Fruit fly (Drosophila melanogaster) whole organism, embryonic: ENCODE data around the gene GstZ1.

Experiments used
- Abd-B ChIP-seq: fragments of 200-800 bp; sonication (Bioruptor generic); optimal IDR thresholded peaks from 2 replicates; lab custom pipeline; 2018; ENCODE audit warnings: missing biosample characterization, mild to moderate bottlenecking, missing genetic modification characterization, moderate library complexity
- Ada2b ChIP-seq: fragments of 200-800 bp; sonication (Bioruptor generic); IDR thresholded peaks from 2 replicates; pipeline ENCODE4 v1.3.6; 2022; ENCODE audit warnings: missing biosample characterization, missing genetic modification characterization
- Aef1 ChIP-seq: fragments of 200-800 bp; sonication (Bioruptor generic); IDR thresholded peaks from 3 replicates; pipeline ENCODE4 v1.3.6; 2022; ENCODE audit warnings: missing biosample characterization, missing genetic modification characterization
- Asciz ChIP-seq: fragments of 200-800 bp; sonication (Bioruptor generic); optimal IDR thresholded peaks from 2 replicates; lab custom pipeline; 2017; ENCODE audit warnings: missing biosample characterization, mild to moderate bottlenecking, missing genetic modification characterization, missing genetic modification reagents
- Atf6 ChIP-seq: fragments of 200-800 bp; sonication (Bioruptor generic); IDR thresholded peaks from 2 replicates; pipeline ENCODE4 v1.3.6; 2022; ENCODE audit warnings: missing biosample characterization, missing genetic modification characterization
- Bdp1 ChIP-seq: fragments of 200-800 bp; sonication (Bioruptor generic); optimal IDR thresholded peaks from 3 replicates; lab custom pipeline; 2016; ENCODE audit warnings: missing biosample characterization, missing genetic modification characterization
- CG12071 ChIP-seq: fragments of 200-800 bp; sonication (Bioruptor generic); optimal IDR thresholded peaks from 3 replicates; lab custom pipeline; 2018; ENCODE audit warnings: missing biosample characterization, mild to moderate bottlenecking, missing genetic modification characterization
- CG12391 ChIP-seq: fragments of 200-800 bp; sonication (Bioruptor generic); optimal IDR thresholded peaks from 3 replicates; lab custom pipeline; 2018; ENCODE audit warnings: missing biosample characterization, mild to moderate bottlenecking, missing genetic modification characterization, moderate library complexity
- CG14710 ChIP-seq: fragments of 200-800 bp; sonication (Bioruptor generic); optimal IDR thresholded peaks from 3 replicates; lab custom pipeline; 2019; ENCODE audit warnings: missing biosample characterization, mild to moderate bottlenecking, missing genetic modification characterization, moderate library complexity
- CG16779 ChIP-seq: fragments of 200-800 bp; sonication (Bioruptor generic); IDR thresholded peaks from 2 replicates; pipeline ENCODE4 v1.3.6; 2022; ENCODE audit warnings: missing biosample characterization, missing genetic modification characterization
- CG16813 ChIP-seq: fragments of 200-800 bp; sonication (Bioruptor generic); IDR thresholded peaks from 3 replicates; pipeline ENCODE4 v1.3.6; 2022; ENCODE audit warnings: missing biosample characterization, missing genetic modification characterization; ENCODE audit not compliant: partially characterized antibody
- CG32532 ChIP-seq: fragments of 200-800 bp; sonication (Bioruptor generic); IDR thresholded peaks from 2 replicates; pipeline ENCODE4 v1.3.6; 2022; ENCODE audit warnings: missing biosample characterization, missing genetic modification characterization
- CG34224 ChIP-seq: fragments of 200-800 bp; sonication (Bioruptor generic); IDR thresholded peaks from 3 replicates; pipeline ENCODE4 v1.3.6; 2022; ENCODE audit warnings: missing biosample characterization, missing genetic modification characterization; ENCODE audit not compliant: partially characterized antibody
- CG42726 ChIP-seq: fragments of 200-800 bp; sonication (Bioruptor generic); IDR thresholded peaks from 2 replicates; pipeline ENCODE4 v1.3.6; 2022; ENCODE audit warnings: missing biosample characterization, missing genetic modification characterization; ENCODE audit not compliant: partially characterized antibody
- CG43689 ChIP-seq: fragments of 200-800 bp; sonication (Bioruptor generic); IDR thresholded peaks from 2 replicates; pipeline ENCODE4 v1.3.6; 2022; ENCODE audit warnings: missing biosample characterization, missing genetic modification characterization
- CG4404 ChIP-seq: fragments of 200-800 bp; sonication (Bioruptor generic); IDR thresholded peaks from 2 replicates; pipeline ENCODE4 v1.3.6; 2022; ENCODE audit warnings: missing biosample characterization, missing genetic modification characterization
- CG5180 ChIP-seq: fragments of 200-800 bp; sonication (Bioruptor generic); optimal IDR thresholded peaks from 3 replicates; lab custom pipeline; 2017; ENCODE audit warnings: missing biosample characterization, missing genetic modification characterization, mild to moderate bottlenecking, moderate library complexity, missing genetic modification reagents
- CG7786 ChIP-seq: fragments of 200-800 bp; sonication (Bioruptor generic); optimal IDR thresholded peaks from 2 replicates; lab custom pipeline; 2016; ENCODE audit warnings: missing biosample characterization, missing genetic modification characterization
- CG8478 ChIP-seq: fragments of >200 bp; optimal IDR thresholded peaks from 2 replicates; lab custom pipeline; 2018
- CG9817 ChIP-seq: fragments of 200-800 bp; sonication (Bioruptor generic); optimal IDR thresholded peaks from 2 replicates; lab custom pipeline; 2018; ENCODE audit warnings: missing biosample characterization, mild to moderate bottlenecking, missing genetic modification characterization, moderate library complexity
- CHES-1-like ChIP-seq: fragments of 200-800 bp; sonication (Bioruptor generic); optimal IDR thresholded peaks from 2 replicates; lab custom pipeline; 2016; ENCODE audit warnings: missing biosample characterization, missing genetic modification characterization
- CrebB ChIP-seq: fragments of 200-800 bp; sonication (Bioruptor generic); optimal IDR thresholded peaks from 3 replicates; lab custom pipeline; 2018; ENCODE audit warnings: missing biosample characterization, mild to moderate bottlenecking, missing genetic modification characterization
- Dll ChIP-seq: fragments of 200-800 bp; sonication (Bioruptor generic); IDR thresholded peaks from 4 replicates; pipeline ENCODE4 v1.3.6; 2022; ENCODE audit warnings: missing biosample characterization, missing genetic modification characterization; ENCODE audit not compliant: partially characterized antibody
- E2f2 ChIP-seq: fragments of 200-800 bp; sonication (Bioruptor generic); IDR thresholded peaks from 2 replicates; pipeline ENCODE4 v1.3.6; 2022; ENCODE audit warnings: missing biosample characterization, missing genetic modification characterization
- Eip74EF ChIP-seq, 2 experiments: fragments of 200-800 bp in 1 of 2; fragments of >200 bp in 1 of 2; sonication (Bioruptor generic) in 1 of 2; optimal IDR thresholded peaks; 2 replicates each; lab custom pipeline; 2017 to 2019; ENCODE audit warnings: missing biosample characterization in 2 of 2, missing genetic modification characterization in 2 of 2, mild to moderate bottlenecking in 1 of 2, moderate library complexity in 1 of 2
- Ets97D ChIP-seq: fragments of 200-800 bp; sonication (Bioruptor generic); optimal IDR thresholded peaks from 3 replicates; lab custom pipeline; 2016; ENCODE audit warnings: missing biosample characterization, missing genetic modification characterization
- H2.0 ChIP-seq: fragments of 200-800 bp; sonication (Bioruptor generic); IDR thresholded peaks from 2 replicates; pipeline ENCODE4 v1.3.6; 2022; ENCODE audit warnings: missing biosample characterization, missing genetic modification characterization
- HLH4C ChIP-seq: fragments of 200-800 bp; sonication (Bioruptor generic); IDR thresholded peaks from 3 replicates; pipeline ENCODE4 v1.3.6; 2022; ENCODE audit warnings: missing biosample characterization, missing genetic modification characterization; ENCODE audit not compliant: partially characterized antibody
- Hr78 ChIP-seq, 2 experiments: fragments of 200-800 bp in 1 of 2; fragments of >200 bp in 1 of 2; sonication (Bioruptor generic) in 1 of 2; optimal IDR thresholded peaks; 2 replicates each; lab custom pipeline; 2017 to 2019; ENCODE audit warnings: missing biosample characterization in 2 of 2, missing genetic modification characterization in 2 of 2, mild to moderate bottlenecking in 1 of 2, moderate library complexity in 1 of 2
- Nf-YC ChIP-seq: fragments of 200-800 bp; optimal IDR thresholded peaks from 3 replicates; lab custom pipeline; 2019; ENCODE audit warnings: missing biosample characterization, mild to moderate bottlenecking, missing genetic modification characterization, moderate library complexity
- Sry-β ChIP-seq: fragments of 200-800 bp; sonication (Bioruptor generic); optimal IDR thresholded peaks from 2 replicates; lab custom pipeline; 2018; ENCODE audit warnings: missing biosample characterization, mild to moderate bottlenecking, missing genetic modification characterization, moderate library complexity
- Taf1 ChIP-seq: fragments of 200-800 bp; sonication (Bioruptor generic); IDR thresholded peaks from 2 replicates; pipeline ENCODE4 v1.3.6; 2022; ENCODE audit warnings: missing biosample characterization, missing genetic modification characterization
- bbx ChIP-seq: fragments of 200-800 bp; sonication (Bioruptor generic); IDR thresholded peaks from 2 replicates; pipeline ENCODE4 v1.3.6; 2022; ENCODE audit warnings: missing biosample characterization, missing genetic modification characterization; ENCODE audit not compliant: partially characterized antibody
- cg ChIP-seq: fragments of 200-800 bp; sonication (Bioruptor generic); optimal IDR thresholded peaks from 3 replicates; lab custom pipeline; 2019; ENCODE audit warnings: missing biosample characterization, mild to moderate bottlenecking, missing genetic modification characterization, moderate library complexity
- danr ChIP-seq: fragments of 200-800 bp; sonication (Bioruptor generic); IDR thresholded peaks from 2 replicates; pipeline ENCODE4 v1.3.6; 2022; ENCODE audit warnings: missing biosample characterization, missing genetic modification characterization
- disco-r ChIP-seq: fragments of 200-800 bp; sonication (Bioruptor generic); optimal IDR thresholded peaks from 2 replicates; lab custom pipeline; 2016; ENCODE audit warnings: missing biosample characterization, missing genetic modification characterization
- en ChIP-seq: fragments of 200-800 bp; sonication (Bioruptor generic); optimal IDR thresholded peaks from 2 replicates; lab custom pipeline; 2016; ENCODE audit warnings: missing biosample characterization, missing genetic modification characterization
- exex ChIP-seq: fragments of 200-800 bp; sonication (Bioruptor generic); optimal IDR thresholded peaks from 4 replicates; lab custom pipeline; 2018; ENCODE audit warnings: missing biosample characterization, mild to moderate bottlenecking, missing genetic modification characterization, moderate library complexity
- gsb-n ChIP-seq: fragments of 200-800 bp; sonication (Bioruptor generic); optimal IDR thresholded peaks from 3 replicates; lab custom pipeline; 2018; ENCODE audit warnings: missing biosample characterization, mild to moderate bottlenecking, missing genetic modification characterization
- jing ChIP-seq: fragments of 200-800 bp; sonication (Bioruptor generic); optimal IDR thresholded peaks from 2 replicates; lab custom pipeline; 2018; ENCODE audit warnings: missing biosample characterization, mild to moderate bottlenecking, missing genetic modification characterization
- mld ChIP-seq: fragments of 200-800 bp; sonication (Bioruptor generic); IDR thresholded peaks from 3 replicates; pipeline ENCODE4 v1.3.6; 2022; ENCODE audit warnings: missing biosample characterization, missing genetic modification characterization; ENCODE audit not compliant: partially characterized antibody
- pan ChIP-seq, 4 experiments: fragments of >200 bp in 3 of 4; fragments of 200-800 bp in 1 of 4; sonication (Bioruptor generic) in 1 of 4; optimal IDR thresholded peaks in 3 of 4; IDR thresholded peaks in 1 of 4; 2 replicates each; pipeline versions ENCODE4 v1.3.6 to Lab custom; 2017 to 2022; ENCODE audit warnings: missing biosample characterization in 2 of 4, missing genetic modification characterization in 2 of 4, mixed read lengths in 1 of 4
- phol ChIP-seq: fragments of 200-800 bp; sonication (Bioruptor generic); optimal IDR thresholded peaks from 3 replicates; lab custom pipeline; 2018; ENCODE audit warnings: missing biosample characterization, mild to moderate bottlenecking, missing genetic modification characterization, moderate library complexity
- psq ChIP-seq: fragments of 200-800 bp; sonication (Bioruptor generic); optimal IDR thresholded peaks from 2 replicates; lab custom pipeline; 2017; ENCODE audit warnings: missing biosample characterization, missing genetic modification characterization
- ssp ChIP-seq: fragments of 200-800 bp; sonication (Bioruptor generic); IDR thresholded peaks from 2 replicates; pipeline ENCODE4 v1.3.6; 2022; ENCODE audit warnings: missing biosample characterization, missing genetic modification characterization
- stc ChIP-seq: fragments of 200-800 bp; sonication (Bioruptor generic); IDR thresholded peaks from 2 replicates; pipeline ENCODE4 v1.3.6; 2022; ENCODE audit warnings: missing biosample characterization, missing genetic modification characterization
- stwl ChIP-seq: fragments of 200-800 bp; sonication (Bioruptor generic); optimal IDR thresholded peaks from 3 replicates; lab custom pipeline; 2018; ENCODE audit warnings: missing biosample characterization, mild to moderate bottlenecking, missing genetic modification characterization, moderate library complexity
- trem ChIP-seq: fragments of 200-800 bp; optimal IDR thresholded peaks from 3 replicates; lab custom pipeline; 2019; ENCODE audit warnings: missing biosample characterization, mild to moderate bottlenecking, missing genetic modification characterization, moderate library complexity

The GstZ1 gene

DNA sequence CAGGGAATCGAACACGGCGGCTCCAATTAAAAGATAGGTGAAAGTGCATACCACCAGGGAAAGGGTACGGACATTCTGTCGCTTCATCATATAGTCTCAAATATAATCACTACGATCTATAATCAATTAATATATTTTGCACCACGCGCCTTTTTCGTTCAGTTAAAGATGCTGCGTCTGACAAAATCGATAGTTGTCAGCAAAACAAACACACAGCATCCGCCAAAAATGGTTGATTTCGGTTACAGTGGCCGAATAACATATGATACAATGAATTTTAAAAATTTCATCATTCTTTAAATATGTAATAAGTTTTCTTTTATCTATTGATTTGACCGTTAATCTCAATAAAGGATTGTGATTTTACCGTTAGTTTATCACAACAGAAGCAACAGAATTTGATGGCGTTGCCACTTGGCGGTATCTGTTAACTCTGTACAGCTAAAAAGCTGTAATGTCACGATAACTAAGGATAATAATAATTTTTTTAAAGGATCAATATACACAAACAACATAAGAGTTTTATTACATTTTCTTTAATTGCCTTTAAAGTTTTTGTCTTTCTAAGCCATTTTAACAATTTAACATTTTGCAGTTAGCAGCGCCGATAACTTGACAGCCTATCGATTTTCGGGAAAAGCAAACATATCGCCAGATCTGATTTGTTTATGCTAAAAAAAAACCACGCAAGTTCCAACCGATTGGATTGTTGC, 44.3 kb downstream of the GstZ1 start, which contains the start of the genes Task7 and alpha-Man-IIa (continued):
- TF ChIP-seq CG9817 (no peak), HLH4C (GFP tag; lab: Robert Waterston, UW) (peak; percentile 47; the same call in 2 of the 3 replicates), en (no peak), bbx (GFP tag; lab: Robert Waterston, UW) (peak; percentile 42; the same call in 1 of the 2 replicates), trem (tag; lab: Kevin White, UChicago) (peak; percentile 97), exex (tag; lab: Kevin White, UChicago) (no peak), CHES-1-like (GFP tag; lab: Kevin White, UChicago) (no peak), mld (GFP tag; lab: Robert Waterston, UW) (no peak), Sry-β (peak; percentile 89), CG43689 (GFP tag; lab: Robert Waterston, UW) (no peak), Ets97D (no peak), CG32532 (GFP tag; lab: Robert Waterston, UW) (no peak), gsb-n (tag; lab: Kevin White, UChicago) (no peak), CG16813 (GFP tag; lab: Robert Waterston, UW) (0 out of 3 replicates have a peak, but pooled peaks have one; percentile 7), E2f2 (peak; percentile 30; the same call in 1 of the 2 replicates), ssp (no peak), disco-r (GFP tag; lab: Kevin White, UChicago) (no peak), CG7786 (GFP tag; lab: Kevin White, UChicago) (no peak), Nf-YC (no peak), Aef1 (no peak), CG8478 (lab: Kevin White, UChicago) (no peak), H2.0 (GFP tag; lab: Robert Waterston, UW) (no peak), Bdp1 (GFP tag; lab: Kevin White, UChicago) (no peak), CG34224 (GFP tag; lab: Robert Waterston, UW) (peak; percentile 47; the same call in 1 of the 3 replicates), Hr78 (GFP tag; optimal IDR thresholded peaks at IDR 0.05; lab: Kevin White, UChicago) (no peak), jing (GFP tag; lab: Kevin White, UChicago) (no peak), Dll (GFP tag; lab: Robert Waterston, UW) (peak; percentile 74; the same call in 3 of the 4 replicates), Ada2b (GFP tag; lab: Robert Waterston, UW) (no peak), pan (optimal IDR thresholded peaks at IDR 0.05; lab: Kevin White, UChicago) (no peak), pan (GFP tag; optimal IDR thresholded peaks at IDR 0.05 in 1 of 2, IDR thresholded peaks at IDR 0.05 in 1 of 2) (no peak), CG42726 (no peak), stc (GFP tag; lab: Robert Waterston, UW) (no peak), CG16779 (no peak), Eip74EF (GFP tag; optimal IDR thresholded peaks at IDR 0.05; lab: Kevin White, UChicago) (no peak), psq (GFP tag; lab: Kevin White, UChicago) (no peak), Atf6 (GFP tag; lab: Robert Waterston, UW) (no peak), phol (tag; lab: Kevin White, UChicago) (peak; percentile 36), danr (GFP tag; lab: Robert Waterston, UW) (no peak), CG4404 (GFP tag; lab: Robert Waterston, UW) (no peak), Asciz (GFP tag; lab: Kevin White, UChicago) (no peak), stwl (tag; lab: Kevin White, UChicago) (peak; percentile 58), Abd-B (GFP tag; lab: Kevin White, UChicago) (no peak), CG14710 (tag; lab: Kevin White, UChicago) (peak; percentile 35), CG12071 (GFP tag; lab: Kevin White, UChicago) (no peak), CG12391 (tag; lab: Kevin White, UChicago) (no peak), CrebB (tag; lab: Kevin White, UChicago) (no peak), CG5180 (GFP tag; lab: Kevin White, UChicago) (peak; percentile 46), Taf1 (GFP tag; lab: Robert Waterston, UW) (no peak), cg (GFP tag; lab: Kevin White, UChicago) (no peak)
